Worm (Caenorhabditis elegans) whole organism, L1 larva: ENCODE data around the gene ilys-5.

Source experiments
- Y116A8C.19 ChIP-seq: sonication (generic microtip); optimal IDR thresholded peaks from 2 replicates; lab custom pipeline; 2016; ENCODE audit warnings: missing compliant biosample characterization, missing genetic modification characterization, borderline replicate concordance
- aha-1 ChIP-seq: fragments of 150-350 bp; optimal IDR thresholded peaks from 2 replicates; lab custom pipeline; 2014; ENCODE audit warnings: missing biosample characterization, missing genetic modification characterization
- blmp-1 ChIP-seq: fragments of 150-350 bp; optimal IDR thresholded peaks from 2 replicates; lab custom pipeline; 2014; ENCODE audit warnings: missing biosample characterization, missing genetic modification characterization
- ceh-82 ChIP-seq, 3 experiments: fragments of 150-350 bp in 1 of 3; sonication (generic microtip) in 2 of 3; optimal IDR thresholded peaks; 2 replicates each; lab custom pipeline; 2014 to 2017; ENCODE audit warnings: missing biosample characterization in 3 of 3, missing genetic modification characterization in 3 of 3
- ceh-88 ChIP-seq: fragments of 200-800 bp; sonication (Bioruptor generic); IDR thresholded peaks from 2 replicates; pipeline ENCODE4 v1.3.6; 2022; ENCODE audit warnings: missing genetic modification characterization, missing compliant biosample characterization
- dsc-1 ChIP-seq: sonication (generic microtip); optimal IDR thresholded peaks from 2 replicates; lab custom pipeline; 2016; ENCODE audit warnings: mild to moderate bottlenecking, missing genetic modification characterization, missing compliant biosample characterization
- efl-1 ChIP-seq, 4 experiments: fragments of 150-350 bp; optimal IDR thresholded peaks in 3 of 4; peaks in 1 of 4; 1 replicate in 1 of 4; 2 replicates in 3 of 4; lab custom pipeline; 2014; ENCODE audit warnings: missing biosample characterization in 2 of 4, missing genetic modification characterization in 2 of 4, missing genetic modification reagents in 2 of 4
- egl-13 ChIP-seq: sonication (generic microtip); optimal IDR thresholded peaks from 2 replicates; lab custom pipeline; 2016; ENCODE audit warnings: missing genotype, missing genetic modification reagents, missing genetic modification characterization, missing compliant biosample characterization
- fkh-10 ChIP-seq: sonication (generic microtip); optimal IDR thresholded peaks from 2 replicates; lab custom pipeline; 2017; ENCODE audit warnings: missing biosample characterization, missing genetic modification reagents, missing genetic modification characterization
- fkh-4 ChIP-seq: sonication (generic microtip); optimal IDR thresholded peaks from 2 replicates; lab custom pipeline; 2016; ENCODE audit warnings: missing compliant biosample characterization, missing genetic modification characterization, borderline replicate concordance
- fkh-8 ChIP-seq: sonication (generic microtip); optimal IDR thresholded peaks from 2 replicates; lab custom pipeline; 2016; ENCODE audit warnings: mild to moderate bottlenecking, missing genetic modification characterization, missing compliant biosample characterization
- fos-1 ChIP-seq: fragments of 150-350 bp; optimal IDR thresholded peaks from 2 replicates; lab custom pipeline; 2014; ENCODE audit warnings: missing biosample characterization, missing genetic modification characterization
- jun-1 ChIP-seq: fragments of 150-350 bp; optimal IDR thresholded peaks from 2 replicates; lab custom pipeline; 2014; ENCODE audit warnings: missing biosample characterization, missing genetic modification reagents, missing genetic modification characterization
- lin-14 ChIP-seq: fragments of 200-800 bp; sonication (Bioruptor generic); optimal IDR thresholded peaks from 2 replicates; lab custom pipeline; 2018; ENCODE audit warnings: mild to moderate bottlenecking, missing genetic modification characterization, moderate library complexity, missing compliant biosample characterization
- lin-15B ChIP-seq: fragments of 150-350 bp; sonication (generic microtip); optimal IDR thresholded peaks from 3 replicates; lab custom pipeline; 2014; ENCODE audit warnings: missing biosample characterization, missing genetic modification characterization
- lin-39 ChIP-seq: fragments of 150-350 bp; optimal IDR thresholded peaks from 2 replicates; lab custom pipeline; 2014; ENCODE audit warnings: missing biosample characterization, missing genetic modification reagents, missing genetic modification characterization
- lir-3 ChIP-seq: sonication (generic microtip); optimal IDR thresholded peaks from 2 replicates; lab custom pipeline; 2016; ENCODE audit warnings: mild to moderate bottlenecking, missing genetic modification characterization, moderate library complexity, missing compliant biosample characterization; ENCODE audit not compliant: poor library complexity
- lsy-2 ChIP-seq, 2 experiments: fragments of 150-350 bp; optimal IDR thresholded peaks; 2 replicates each; lab custom pipeline; 2014; ENCODE audit warnings: missing biosample characterization in 2 of 2, missing genetic modification characterization in 2 of 2
- mef-2 ChIP-seq: fragments of 150-350 bp; optimal IDR thresholded peaks from 2 replicates; lab custom pipeline; 2014; ENCODE audit warnings: missing biosample characterization, missing genetic modification characterization
- nhr-12 ChIP-seq: sonication (generic microtip); optimal IDR thresholded peaks from 2 replicates; lab custom pipeline; 2017; ENCODE audit warnings: missing biosample characterization, missing genetic modification characterization
- nhr-237 ChIP-seq: fragments of 150-350 bp; optimal IDR thresholded peaks from 2 replicates; lab custom pipeline; 2014; ENCODE audit warnings: missing biosample characterization, missing genetic modification characterization
- nhr-47 ChIP-seq: sonication (generic microtip); optimal IDR thresholded peaks from 2 replicates; lab custom pipeline; 2016; ENCODE audit warnings: mild to moderate bottlenecking, missing genetic modification characterization, moderate library complexity, missing compliant biosample characterization
- nhr-71 ChIP-seq: sonication (generic microtip); optimal IDR thresholded peaks from 2 replicates; lab custom pipeline; 2016; ENCODE audit warnings: mild to moderate bottlenecking, missing genetic modification characterization, moderate library complexity, missing compliant biosample characterization
- nhr-77 ChIP-seq: fragments of 150-350 bp; optimal IDR thresholded peaks from 2 replicates; lab custom pipeline; 2014; ENCODE audit warnings: missing biosample characterization, missing genetic modification characterization
- pag-3 ChIP-seq: sonication (generic microtip); optimal IDR thresholded peaks from 2 replicates; lab custom pipeline; 2017; ENCODE audit warnings: missing genetic modification characterization, mild to moderate bottlenecking, missing compliant biosample characterization, antibody characterized with exemption, borderline replicate concordance; ENCODE audit not compliant: insufficient read depth
- rnt-1 ChIP-seq: sonication (generic microtip); optimal IDR thresholded peaks from 2 replicates; lab custom pipeline; 2016; ENCODE audit warnings: mild to moderate bottlenecking, missing genetic modification characterization, moderate library complexity, missing compliant biosample characterization
- skn-1 ChIP-seq: fragments of 150-350 bp; optimal IDR thresholded peaks from 2 replicates; lab custom pipeline; 2014; ENCODE audit warnings: missing biosample characterization, missing genetic modification characterization
- snpc-4 ChIP-seq: fragments of 150-350 bp; optimal IDR thresholded peaks from 2 replicates; lab custom pipeline; 2014; ENCODE audit warnings: missing biosample characterization, missing genetic modification characterization
- snu-23 ChIP-seq: sonication (generic microtip); optimal IDR thresholded peaks from 2 replicates; lab custom pipeline; 2016; ENCODE audit warnings: missing genetic modification characterization, missing compliant biosample characterization
- sptf-1 ChIP-seq: fragments of 150-350 bp; optimal IDR thresholded peaks from 2 replicates; lab custom pipeline; 2014; ENCODE audit warnings: missing biosample characterization, missing genetic modification characterization
- tbx-2 ChIP-seq: sonication (generic microtip); optimal IDR thresholded peaks from 2 replicates; lab custom pipeline; 2016; ENCODE audit warnings: missing genetic modification characterization, missing compliant biosample characterization
- unc-130 ChIP-seq: fragments of 150-350 bp; optimal IDR thresholded peaks from 2 replicates; lab custom pipeline; 2017; ENCODE audit warnings: missing biosample characterization, missing genetic modification characterization, inconsistent platforms
- unc-30 ChIP-seq: sonication (generic microtip); optimal IDR thresholded peaks from 2 replicates; lab custom pipeline; 2017; ENCODE audit warnings: missing biosample characterization, missing genetic modification characterization
- unc-98 ChIP-seq: fragments of 200-800 bp; sonication (Bioruptor generic); IDR thresholded peaks from 2 replicates; pipeline ENCODE4 v1.3.6; 2022; ENCODE audit warnings: missing genetic modification characterization, missing compliant biosample characterization
- ztf-11 ChIP-seq, 2 experiments: sonication (generic microtip); optimal IDR thresholded peaks; 2 replicates each; lab custom pipeline; 2016 to 2017; ENCODE audit warnings: missing genetic modification characterization in 2 of 2, missing biosample characterization in 1 of 2, missing compliant biosample characterization in 1 of 2
- ztf-4 ChIP-seq: fragments of 150-350 bp; optimal IDR thresholded peaks from 2 replicates; lab custom pipeline; 2014; ENCODE audit warnings: missing biosample characterization, missing genetic modification characterization

The ilys-5 gene

ce11 chrX:6514466-6514865 is 22.2 kb downstream of the ilys-5 start (continued):
- TF ChIP-seq rnt-1 (tag; lab: Kevin White, UChicago) (no peak), aha-1 (tag; lab: Kevin White, UChicago) (no peak)

DNA sequence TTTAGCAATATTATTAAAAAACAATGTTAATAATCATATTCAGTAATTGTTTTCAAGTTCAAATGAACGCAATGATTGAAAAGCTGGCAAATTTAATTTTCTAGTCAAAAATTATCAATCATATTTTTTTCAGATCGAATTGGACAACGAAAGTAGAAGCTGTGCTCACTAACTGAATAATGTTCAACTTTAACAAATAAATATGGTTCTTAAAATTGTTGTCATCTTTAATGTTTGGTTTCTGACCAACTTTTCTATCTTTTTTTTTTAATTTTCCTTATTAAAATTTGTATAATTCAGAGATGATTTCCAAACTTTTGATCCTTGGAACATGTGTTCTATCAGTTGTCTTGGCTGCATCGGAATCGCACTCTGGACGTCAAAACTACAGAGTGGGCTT is 24.7 kb downstream of the ilys-5 start, which contains the start of gene ttr-35:
TSS of gene ttr-35 (plus strand) at position 301 of the 400 bp plus-strand sequence.
- TF ChIP-seq nhr-47 (tag; lab: Kevin White, UChicago) = no peak
- TF ChIP-seq egl-13 (tag; lab: Kevin White, UChicago) = no peak
- no peak for TF ChIP-seq ceh-88 (GFP tag; lab: Robert Waterston, UW)
- TF ChIP-seq lin-39 = no peak
- no peak for TF ChIP-seq nhr-237 (tag; lab: Kevin White, UChicago)
- TF ChIP-seq pag-3 = no peak
- no peak for TF ChIP-seq nhr-77 (tag; lab: Kevin White, UChicago)
- no peak for TF ChIP-seq fkh-4 (tag; lab: Kevin White, UChicago)
- no peak for TF ChIP-seq ceh-82 (tag; optimal IDR thresholded peaks at IDR 0.05; lab: Kevin White, UChicago)
- TF ChIP-seq unc-30 (tag; lab: Kevin White, UChicago) = no peak
- no peak for TF ChIP-seq ztf-11 (tag; optimal IDR thresholded peaks at IDR 0.05; lab: Kevin White, UChicago)
- no peak for TF ChIP-seq tbx-2 (tag; lab: Kevin White, UChicago)
- TF ChIP-seq fkh-10 (GFP tag; lab: Kevin White, UChicago) = no peak
- TF ChIP-seq aha-1 (tag; lab: Kevin White, UChicago) = no peak
- TF ChIP-seq nhr-12 (tag; lab: Kevin White, UChicago) = no peak

ce11 chrX:6510627-6511026 is 26.0 kb downstream of the ilys-5 start, which contains the start of gene ttr-36:
Gene ttr-36, plus strand, starts transcription at chrX:6510927.
- TF ChIP-seq sptf-1 (tag; lab: Kevin White, UChicago) (no peak), unc-98 (GFP tag; lab: Robert Waterston, UW) (no peak), jun-1 (tag; lab: Kevin White, UChicago) (no peak)

DNA sequence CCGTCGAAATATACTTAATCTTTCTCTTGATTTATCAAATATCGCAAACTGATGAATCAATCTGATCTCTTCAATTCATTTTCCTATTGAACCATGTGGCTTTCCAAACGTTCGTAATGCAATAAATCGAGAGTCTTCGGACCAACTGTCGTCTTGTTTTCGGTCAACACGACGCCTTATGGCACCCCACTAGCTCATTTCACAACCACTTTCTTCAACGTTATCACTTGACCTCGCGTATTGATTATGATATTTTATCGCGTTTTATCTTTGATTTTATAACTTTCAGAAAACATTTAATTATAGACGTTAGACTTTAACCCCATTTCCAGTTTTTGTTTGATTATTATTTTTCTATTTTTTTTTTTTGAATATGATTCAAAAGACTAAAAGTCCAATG is 26.8 kb downstream of the ilys-5 start:
- peak; percentile 24 for TF ChIP-seq snu-23 (GFP tag; lab: Kevin White, UChicago)
- TF ChIP-seq skn-1 (tag; lab: Kevin White, UChicago) = no peak
- TF ChIP-seq ztf-4 = peak; percentile 3
- peak; percentile 72 for TF ChIP-seq lin-14 (GFP tag; lab: Kevin White, UChicago)
- TF ChIP-seq nhr-71 (tag; lab: Kevin White, UChicago) = peak; percentile 65
- TF ChIP-seq rnt-1 (tag; lab: Kevin White, UChicago) = peak; percentile 47
- TF ChIP-seq aha-1 (tag; lab: Kevin White, UChicago) = no peak
- no peak for TF ChIP-seq jun-1 (tag; lab: Kevin White, UChicago)
- no peak for TF ChIP-seq Y116A8C.19 (tag; lab: Kevin White, UChicago)
- no peak for TF ChIP-seq lin-39
- TF ChIP-seq pag-3 = peak; percentile 16
- no peak for TF ChIP-seq efl-1 (optimal IDR thresholded peaks at IDR 0.05; lab: Kevin White, UChicago)
- TF ChIP-seq efl-1 (GFP tag; optimal IDR thresholded peaks at IDR 0.05 in 1 of 2; lab: Kevin White, UChicago) = no peak
- peak in 1 of 2 experiments; percentile 14 for TF ChIP-seq lsy-2 (tag; optimal IDR thresholded peaks at IDR 0.05; lab: Kevin White, UChicago)
- no peak for TF ChIP-seq lin-15B (tag; lab: Kevin White, UChicago)
- TF ChIP-seq unc-130 = peak; percentile 66

ce11 chrX:6507734-6508133 is 28.9 kb downstream of the ilys-5 start:
- no peak for TF ChIP-seq mef-2 (tag; lab: Kevin White, UChicago)
- peak; percentile 0 for TF ChIP-seq rnt-1 (tag; lab: Kevin White, UChicago)
- no peak for TF ChIP-seq fos-1 (tag; lab: Kevin White, UChicago)

DNA sequence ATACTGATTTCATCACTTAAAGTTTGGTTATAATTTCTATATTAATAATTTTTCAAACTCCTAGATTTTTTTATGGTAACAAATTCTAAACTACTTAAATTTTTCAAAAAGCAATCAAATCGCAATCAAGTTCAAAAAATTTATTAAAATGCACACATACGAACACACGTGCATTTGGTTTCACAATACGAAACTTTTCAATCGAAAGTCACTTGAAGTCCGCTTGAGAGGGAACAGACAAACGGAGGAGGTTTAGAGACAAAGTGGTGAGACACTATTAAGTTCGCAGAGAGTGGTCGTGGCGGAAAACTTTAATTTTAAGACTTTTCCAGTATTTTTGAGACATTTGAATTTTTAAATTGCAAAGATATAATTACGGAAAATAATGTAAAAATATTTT is 31.0 kb downstream of the ilys-5 start, which contains the start of gene glr-8:
TSS of gene glr-8 (plus strand) at position 319 of the 400 bp plus-strand sequence.
- TF ChIP-seq efl-1 (optimal IDR thresholded peaks at IDR 0.05; lab: Kevin White, UChicago) (no peak), efl-1 (GFP tag; optimal IDR thresholded peaks at IDR 0.05 in 1 of 2; lab: Kevin White, UChicago) (peak in 1 of 2 experiments; percentile 48), fkh-8 (tag; lab: Kevin White, UChicago) (no peak), blmp-1 (tag; lab: Kevin White, UChicago) (peak; percentile 65), lir-3 (no peak), dsc-1 (tag; lab: Kevin White, UChicago) (no peak), snpc-4 (no peak)
